Worm (Caenorhabditis elegans) whole organism, L4 larva: Measurements from ENCODE around the gene C09H10.9.

Experiments used
- dmd-8 ChIP-seq: fragments of 200-800 bp; sonication (Bioruptor generic); IDR thresholded peaks from 2 replicates; pipeline ENCODE4 v1.3.6; 2022; ENCODE audit warnings: missing genetic modification characterization, missing compliant biosample characterization
- fos-1 ChIP-seq: fragments of 150-350 bp; optimal IDR thresholded peaks from 2 replicates; lab custom pipeline; 2014; ENCODE audit warnings: missing biosample characterization, missing genetic modification characterization
- gei-8 ChIP-seq: fragments of 200-800 bp; sonication (Bioruptor generic); optimal IDR thresholded peaks from 2 replicates; lab custom pipeline; 2018; ENCODE audit warnings: mild to moderate bottlenecking, missing genetic modification characterization, missing compliant biosample characterization
- lsy-2 ChIP-seq, 2 experiments: fragments of 150-350 bp in 1 of 2; sonication (generic microtip) in 1 of 2; optimal IDR thresholded peaks; 2 replicates each; lab custom pipeline; 2014 to 2017; ENCODE audit warnings: missing biosample characterization in 2 of 2, missing genetic modification characterization in 2 of 2
- madf-5 ChIP-seq, 2 experiments: fragments of 200-800 bp; sonication (Bioruptor generic); IDR thresholded peaks; 2 replicates each; pipeline ENCODE4 v1.3.6; 2022; ENCODE audit warnings: missing compliant biosample characterization in 2 of 2, missing genetic modification characterization in 2 of 2
- nhr-77 ChIP-seq: fragments of 150-350 bp; optimal IDR thresholded peaks from 2 replicates; lab custom pipeline; 2014; ENCODE audit warnings: missing biosample characterization, missing genetic modification characterization
- pqm-1 ChIP-seq: sonication (generic microtip); optimal IDR thresholded peaks from 2 replicates; lab custom pipeline; 2017; ENCODE audit warnings: missing biosample characterization, missing genetic modification characterization
- snpc-4 ChIP-seq: fragments of 150-350 bp; optimal IDR thresholded peaks from 2 replicates; lab custom pipeline; 2014; ENCODE audit warnings: missing biosample characterization, missing genetic modification characterization

- TF ChIP-seq fos-1 (tag; lab: Kevin White, UChicago) (no peak), dmd-8 (GFP tag; lab: Robert Waterston, UW) (no peak), madf-5 (GFP tag; IDR thresholded peaks at IDR 0.05; lab: Robert Waterston, UW) (no peak), gei-8 (GFP tag; lab: Kevin White, UChicago) (no peak), lsy-2 (tag; optimal IDR thresholded peaks at IDR 0.05; lab: Kevin White, UChicago) (no peak), snpc-4 (tag; lab: Kevin White, UChicago) (no peak), nhr-77 (tag; lab: Kevin White, UChicago) (no peak), pqm-1 (tag; lab: Kevin White, UChicago) (no peak)
Measured at ce11 chrII:11154957-11155356, 50.7 kb downstream of the C09H10.9 start.
